Worm (Caenorhabditis elegans) whole organism, young adult: ENCODE data around the gene rsp-7.

Source experiments
- B0019.2 ChIP-seq: fragments of 200-800 bp; sonication (Bioruptor generic); conservative IDR thresholded peaks from 2 replicates; pipeline ENCODE4 v1.3.6; 2022; ENCODE audit warnings: missing genetic modification reagents, missing genetic modification characterization, missing compliant biosample characterization
- B0336.3 ChIP-seq: fragments of 200-800 bp; sonication (Bioruptor generic); IDR thresholded peaks from 2 replicates; pipeline ENCODE4 v1.3.6; 2022; ENCODE audit warnings: missing genetic modification characterization, missing compliant biosample characterization
- D2030.7 ChIP-seq: fragments of 200-800 bp; sonication (Bioruptor generic); IDR thresholded peaks from 2 replicates; pipeline ENCODE4 v1.3.6; 2022; ENCODE audit warnings: missing genetic modification reagents, missing genetic modification characterization, missing compliant biosample characterization
- F33H1.4 ChIP-seq: fragments of 200-800 bp; sonication (Bioruptor generic); IDR thresholded peaks from 2 replicates; pipeline ENCODE4 v1.3.6; 2022; ENCODE audit warnings: missing genetic modification reagents, missing genetic modification characterization, missing compliant biosample characterization
- F55B11.4 ChIP-seq: sonication (generic microtip); optimal IDR thresholded peaks from 2 replicates; lab custom pipeline; 2016; ENCODE audit warnings: missing compliant biosample characterization, missing genetic modification characterization, borderline replicate concordance; ENCODE audit not compliant: insufficient read depth
- F57C9.4 ChIP-seq: sonication (generic microtip); optimal IDR thresholded peaks from 2 replicates; lab custom pipeline; 2017; ENCODE audit warnings: mild to moderate bottlenecking, missing genetic modification characterization, missing compliant biosample characterization
- T26A5.8 ChIP-seq: sonication (generic microtip); optimal IDR thresholded peaks from 2 replicates; lab custom pipeline; 2016; ENCODE audit warnings: missing genetic modification characterization, missing compliant biosample characterization
- Y79H2A.3 ChIP-seq: fragments of 200-800 bp; sonication (Bioruptor generic); conservative IDR thresholded peaks from 2 replicates; pipeline ENCODE4 v1.3.6; 2022; ENCODE audit warnings: missing genetic modification reagents, missing genetic modification characterization, missing compliant biosample characterization
- ZK185.1 ChIP-seq: sonication (generic microtip); optimal IDR thresholded peaks from 2 replicates; lab custom pipeline; 2016; ENCODE audit warnings: mild to moderate bottlenecking, missing genetic modification characterization, missing compliant biosample characterization; ENCODE audit not compliant: poor library complexity, severe bottlenecking
- aptf-2 ChIP-seq: fragments of 200-800 bp; sonication (Bioruptor generic); conservative IDR thresholded peaks from 2 replicates; pipeline ENCODE4 v1.3.6; 2022; ENCODE audit warnings: missing genetic modification reagents, missing genetic modification characterization, missing compliant biosample characterization
- aptf-3 ChIP-seq: fragments of 200-800 bp; sonication (Bioruptor generic); IDR thresholded peaks from 2 replicates; pipeline ENCODE4 v1.3.6; 2022; ENCODE audit warnings: missing genetic modification characterization, missing compliant biosample characterization
- attf-3 ChIP-seq: fragments of 200-800 bp; sonication (Bioruptor generic); conservative IDR thresholded peaks from 2 replicates; pipeline ENCODE4 v1.3.6; 2022; ENCODE audit warnings: missing genetic modification reagents, missing genetic modification characterization, missing compliant biosample characterization
- bed-1 ChIP-seq: fragments of 200-800 bp; sonication (Bioruptor generic); IDR thresholded peaks from 2 replicates; pipeline ENCODE4 v1.3.6; 2022; ENCODE audit warnings: missing genetic modification reagents, missing genetic modification characterization, missing compliant biosample characterization
- ccch-3 ChIP-seq: fragments of 200-800 bp; sonication (Bioruptor generic); optimal IDR thresholded peaks from 2 replicates; lab custom pipeline; 2018; ENCODE audit warnings: mild to moderate bottlenecking, missing genetic modification characterization, missing compliant biosample characterization
- ceh-91 ChIP-seq: fragments of 200-800 bp; sonication (Bioruptor generic); IDR thresholded peaks from 2 replicates; pipeline ENCODE4 v1.3.6; 2022; ENCODE audit warnings: missing genetic modification reagents, missing genetic modification characterization, missing compliant biosample characterization
- die-1 ChIP-seq: sonication (generic microtip); optimal IDR thresholded peaks from 2 replicates; lab custom pipeline; 2016; ENCODE audit warnings: missing genotype, mild to moderate bottlenecking, missing genetic modification characterization, missing compliant biosample characterization
- dpl-1 ChIP-seq: fragments of 150-350 bp; optimal IDR thresholded peaks from 2 replicates; lab custom pipeline; 2014; ENCODE audit warnings: missing biosample characterization, missing genetic modification reagents, missing genetic modification characterization
- egrh-3 ChIP-seq: fragments of 200-800 bp; sonication (Bioruptor generic); IDR thresholded peaks from 2 replicates; pipeline ENCODE4 v1.3.6; 2022; ENCODE audit warnings: missing genetic modification reagents, missing genetic modification characterization, missing compliant biosample characterization
- hrde-1 ChIP-seq: sonication (generic microtip); optimal IDR thresholded peaks from 2 replicates; lab custom pipeline; 2016; ENCODE audit warnings: missing genetic modification characterization, mild to moderate bottlenecking, missing compliant biosample characterization, moderate library complexity, missing genotype, missing genetic modification reagents, borderline replicate concordance
- hsf-1 ChIP-seq: fragments of 200-800 bp; sonication (Bioruptor generic); IDR thresholded peaks from 2 replicates; pipeline ENCODE4 v1.3.6; 2022; ENCODE audit warnings: missing genetic modification reagents, missing genetic modification characterization, missing compliant biosample characterization
- lag-1 ChIP-seq: fragments of 200-800 bp; sonication (Bioruptor generic); IDR thresholded peaks from 2 replicates; pipeline ENCODE4 v1.3.6; 2022; ENCODE audit warnings: missing genetic modification reagents, missing genetic modification characterization, missing compliant biosample characterization
- let-526 ChIP-seq: fragments of 200-800 bp; sonication (Bioruptor generic); IDR thresholded peaks from 2 replicates; pipeline ENCODE4 v1.3.6; 2022; ENCODE audit warnings: missing genetic modification reagents, missing genetic modification characterization, missing compliant biosample characterization
- let-607 ChIP-seq, 2 experiments: fragments of 200-800 bp in 1 of 2; sonication (Bioruptor generic) in 1 of 2; sonication (generic microtip) in 1 of 2; optimal IDR thresholded peaks; 2 replicates each; lab custom pipeline; 2016 to 2018; ENCODE audit warnings: mild to moderate bottlenecking in 2 of 2, missing compliant biosample characterization in 2 of 2, missing genetic modification characterization in 2 of 2, moderate library complexity in 2 of 2, missing genotype in 1 of 2
- madf-3 ChIP-seq: fragments of 200-800 bp; sonication (Bioruptor generic); IDR thresholded peaks from 2 replicates; pipeline ENCODE4 v1.3.6; 2022; ENCODE audit warnings: missing genetic modification reagents, missing genetic modification characterization, missing compliant biosample characterization
- madf-6 ChIP-seq: fragments of 200-800 bp; sonication (Bioruptor generic); IDR thresholded peaks from 2 replicates; pipeline ENCODE4 v1.3.6; 2022; ENCODE audit warnings: missing genetic modification reagents, missing genetic modification characterization, missing compliant biosample characterization
- mcd-1 ChIP-seq: fragments of 200-800 bp; sonication (Bioruptor generic); IDR thresholded peaks from 2 replicates; pipeline ENCODE4 v1.3.6; 2022; ENCODE audit warnings: missing genetic modification reagents, missing genetic modification characterization, missing compliant biosample characterization
- mel-28 ChIP-seq: sonication (generic microtip); optimal IDR thresholded peaks from 2 replicates; lab custom pipeline; 2016; ENCODE audit warnings: borderline replicate concordance, mild to moderate bottlenecking, missing genetic modification characterization, missing compliant biosample characterization
- nfya-1 ChIP-seq: sonication (generic microtip); optimal IDR thresholded peaks from 2 replicates; lab custom pipeline; 2017; ENCODE audit warnings: antibody characterized with exemption, missing compliant biosample characterization, missing genetic modification characterization, borderline replicate concordance; ENCODE audit not compliant: insufficient read depth
- nfya-2 ChIP-seq: fragments of 200-800 bp; sonication (Bioruptor generic); IDR thresholded peaks from 2 replicates; pipeline ENCODE4 v1.3.6; 2022; ENCODE audit warnings: missing genetic modification reagents, missing genetic modification characterization, missing compliant biosample characterization
- nfyb-1 ChIP-seq: fragments of 200-800 bp; sonication (Bioruptor generic); IDR thresholded peaks from 2 replicates; pipeline ENCODE4 v1.3.6; 2022; ENCODE audit warnings: missing genetic modification reagents, missing genetic modification characterization, missing compliant biosample characterization
- nhr-120 ChIP-seq: fragments of 200-800 bp; sonication (Bioruptor generic); IDR thresholded peaks from 2 replicates; pipeline ENCODE4 v1.3.6; 2022; ENCODE audit warnings: missing genetic modification characterization, missing compliant biosample characterization
- rcor-1 ChIP-seq: fragments of 200-800 bp; sonication (Bioruptor generic); IDR thresholded peaks from 2 replicates; pipeline ENCODE4 v1.3.6; 2022; ENCODE audit warnings: missing genetic modification reagents, missing genetic modification characterization, missing compliant biosample characterization
- rpc-1 ChIP-seq, 2 experiments: fragments of 150-350 bp in 1 of 2; sonication (generic microtip) in 1 of 2; optimal IDR thresholded peaks; 2 replicates each; lab custom pipeline; 2014 to 2018; ENCODE audit warnings: missing biosample characterization in 1 of 2, missing genetic modification characterization in 1 of 2, missing genetic modification reagents in 1 of 2, missing genotype in 1 of 2
- snpc-1.3 ChIP-seq: sonication (generic microtip); optimal IDR thresholded peaks from 2 replicates; lab custom pipeline; 2017; ENCODE audit warnings: missing genetic modification characterization, mild to moderate bottlenecking, missing compliant biosample characterization, antibody characterized with exemption, moderate library complexity, missing genotype, missing genetic modification reagents; ENCODE audit not compliant: insufficient read depth
- tlf-1 ChIP-seq: fragments of 200-800 bp; sonication (Bioruptor generic); optimal IDR thresholded peaks from 2 replicates; lab custom pipeline; 2018; ENCODE audit warnings: mild to moderate bottlenecking, missing genetic modification characterization, missing compliant biosample characterization

rsp-7 gene

ce11 chrII:10659585-10659984 is 579 bp downstream of the rsp-7 start:
- TF ChIP-seq Y79H2A.3 (GFP tag; lab: Robert Waterston, UW), result no peak
- no peak for TF ChIP-seq rcor-1
- no peak for TF ChIP-seq let-526
- TF ChIP-seq F57C9.4, result no peak
- TF ChIP-seq ZK185.1 (tag; lab: Kevin White, UChicago), result no peak
- TF ChIP-seq aptf-3 (GFP tag; lab: Robert Waterston, UW), result no peak

- TF ChIP-seq attf-3 (GFP tag; lab: Robert Waterston, UW), result no peak
- peak; percentile 38; the same call in 1 of the 2 replicates for TF ChIP-seq madf-6 (GFP tag; lab: Robert Waterston, UW)
Observed at ce11 chrII:10660892-10661291, 1.9 kb downstream of the rsp-7 start, which contains the start of gene marc-2. marc-2 (minus strand) TSS chrII:10660992.

- TF ChIP-seq bed-1 (GFP tag; lab: Robert Waterston, UW), result 0 out of 2 replicates have a peak, but pooled peaks have one; percentile 35
- TF ChIP-seq hrde-1, result no peak
- TF ChIP-seq, all 124 proteins: peak for 1
Observed at ce11 chrII:10661448-10662064, 2.5 kb downstream of the rsp-7 start.

- peak; percentile 34; the same call in 1 of the 2 replicates for TF ChIP-seq F33H1.4 (GFP tag; lab: Robert Waterston, UW)
- no peak for TF ChIP-seq aptf-2 (GFP tag; lab: Robert Waterston, UW)
- TF ChIP-seq F55B11.4 (tag; lab: Kevin White, UChicago), result no peak
- 0 out of 2 replicates have a peak, but pooled peaks have one; percentile 2 for TF ChIP-seq madf-3
- TF ChIP-seq lag-1, result no peak
- TF ChIP-seq mcd-1 (GFP tag; lab: Robert Waterston, UW), result 0 out of 2 replicates have a peak, but pooled peaks have one; percentile 4
- no peak for TF ChIP-seq T26A5.8
- TF ChIP-seq madf-6 (GFP tag; lab: Robert Waterston, UW), result peak; percentile 22; the same call in 1 of the 2 replicates
- TF ChIP-seq dpl-1, result no peak
- TF ChIP-seq rcor-1, result no peak
- TF ChIP-seq die-1 (tag; lab: Kevin White, UChicago), result no peak
- TF ChIP-seq nhr-120 (GFP tag; lab: Robert Waterston, UW), result no peak
- 0 out of 2 replicates have a peak, but pooled peaks have one; percentile 13 for TF ChIP-seq D2030.7
- TF ChIP-seq rpc-1 (optimal IDR thresholded peaks at IDR 0.05; lab: Kevin White, UChicago), result no peak
- no peak for TF ChIP-seq rpc-1 (tag; optimal IDR thresholded peaks at IDR 0.05; lab: Kevin White, UChicago)
- TF ChIP-seq tlf-1 (GFP tag; lab: Kevin White, UChicago), result no peak
- TF ChIP-seq ccch-3, result no peak
- TF ChIP-seq B0336.3 (GFP tag; lab: Robert Waterston, UW), result no peak
- TF ChIP-seq ceh-91 (GFP tag; lab: Robert Waterston, UW), result no peak
- TF ChIP-seq nfya-2 (GFP tag; lab: Robert Waterston, UW), result no peak
- no peak for TF ChIP-seq let-607 (tag; optimal IDR thresholded peaks at IDR 0.05; lab: Kevin White, UChicago)
- 0 out of 2 replicates have a peak, but pooled peaks have one; percentile 9 for TF ChIP-seq B0019.2 (GFP tag; lab: Robert Waterston, UW)
- TF ChIP-seq snpc-1.3 (tag; lab: Kevin White, UChicago), result peak; percentile 0
- TF ChIP-seq nfyb-1 (GFP tag; lab: Robert Waterston, UW), result peak; percentile 59; the same call in 1 of the 2 replicates
- TF ChIP-seq hsf-1 (GFP tag; lab: Robert Waterston, UW), result 0 out of 2 replicates have a peak, but pooled peaks have one; percentile 32
- TF ChIP-seq egrh-3 (GFP tag; lab: Robert Waterston, UW), result no peak
- TF ChIP-seq mel-28 (tag; lab: Kevin White, UChicago), result no peak
- no peak for TF ChIP-seq nfya-1 (tag; lab: Kevin White, UChicago)
- no peak for TF ChIP-seq let-526
Observed at ce11 chrII:10662279-10662678, 3.3 kb downstream of the rsp-7 start.
